Worm (Caenorhabditis elegans): ENCODE results near the gene pig-1.

- no peak for TF ChIP-seq fkh-10 (GFP tag; optimal IDR thresholded peaks at IDR 0.05)
- no peak for TF ChIP-seq ets-4 (tag; optimal IDR thresholded peaks at IDR 0.05)
- TF ChIP-seq unc-86 (tag; optimal IDR thresholded peaks at IDR 0.05): no peak
- TF ChIP-seq che-1 (tag; optimal IDR thresholded peaks at IDR 0.05): no peak
- TF ChIP-seq elt-2 (tag; optimal IDR thresholded peaks at IDR 0.05): no peak
- no peak for TF ChIP-seq pha-4 (tag; optimal IDR thresholded peaks at IDR 0.05)
- no peak for TF ChIP-seq lin-11 (tag; optimal IDR thresholded peaks at IDR 0.05)
Observed at ce11 chrIV:506384-506783, 12.9 kb downstream of the pig-1 start, which contains the start of gene W03G1.5.

Data from whole organism, late embryonic.